Worm (Caenorhabditis elegans) whole organism, L4 larva: ENCODE results near the gene F38A1.9.

ENCODE experiments used
- D1046.2 ChIP-seq: fragments of 200-800 bp; sonication (Bioruptor generic); IDR thresholded peaks from 2 replicates; pipeline ENCODE4 v1.3.6; 2022; ENCODE audit warnings: missing genetic modification characterization, missing compliant biosample characterization
- F37D6.2 ChIP-seq: sonication (generic microtip); optimal IDR thresholded peaks from 2 replicates; lab custom pipeline; 2016; ENCODE audit warnings: mild to moderate bottlenecking, missing genetic modification characterization, missing compliant biosample characterization
- T20F7.1 ChIP-seq: fragments of 200-800 bp; sonication (Bioruptor generic); optimal IDR thresholded peaks from 2 replicates; lab custom pipeline; 2018; ENCODE audit warnings: mild to moderate bottlenecking, missing genetic modification characterization, missing compliant biosample characterization
- Y105C5A.15 ChIP-seq: fragments of 200-800 bp; sonication (Bioruptor generic); IDR thresholded peaks from 2 replicates; pipeline ENCODE4 v1.3.6; 2022; ENCODE audit warnings: missing genetic modification characterization, missing compliant biosample characterization
- Y75B8A.6 ChIP-seq: fragments of 200-800 bp; sonication (Bioruptor generic); IDR thresholded peaks from 2 replicates; pipeline ENCODE4 v1.3.6; 2022; ENCODE audit warnings: missing genetic modification reagents, missing genetic modification characterization, missing compliant biosample characterization
- ZK546.5 ChIP-seq, 2 experiments: sonication (generic microtip); optimal IDR thresholded peaks; 2 replicates each; lab custom pipeline; 2017; ENCODE audit warnings: missing biosample characterization in 2 of 2, missing genetic modification characterization in 2 of 2
- aly-2 ChIP-seq: sonication (generic microtip); optimal IDR thresholded peaks from 2 replicates; lab custom pipeline; 2018; ENCODE audit warnings: missing biosample characterization, missing genetic modification characterization
- arid-1 ChIP-seq: fragments of 200-800 bp; sonication (Bioruptor generic); conservative IDR thresholded peaks from 2 replicates; pipeline ENCODE4 v1.3.6; 2022; ENCODE audit warnings: missing genetic modification reagents, missing genetic modification characterization, missing compliant biosample characterization
- ceh-62 ChIP-seq: sonication (generic microtip); optimal IDR thresholded peaks from 2 replicates; lab custom pipeline; 2017; ENCODE audit warnings: missing biosample characterization, missing genetic modification characterization
- daf-12 ChIP-seq: fragments of 150-350 bp; optimal IDR thresholded peaks from 2 replicates; lab custom pipeline; 2014; ENCODE audit warnings: missing biosample characterization, missing genetic modification reagents, missing genetic modification characterization
- daf-16 ChIP-seq, 3 experiments: sonication (generic microtip); optimal IDR thresholded peaks; 2 replicates each; lab custom pipeline; 2016 to 2017; ENCODE audit warnings: missing genetic modification characterization in 3 of 3, missing genetic modification reagents in 3 of 3, mild to moderate bottlenecking in 2 of 3, missing compliant biosample characterization in 2 of 3, missing biosample characterization in 1 of 3, moderate library complexity in 1 of 3
- dmd-6 ChIP-seq: fragments of 200-800 bp; sonication (Bioruptor generic); IDR thresholded peaks from 2 replicates; pipeline ENCODE4 v1.3.6; 2022; ENCODE audit warnings: missing genetic modification reagents, missing genetic modification characterization, missing compliant biosample characterization
- dve-1 ChIP-seq: sonication (generic microtip); optimal IDR thresholded peaks from 2 replicates; lab custom pipeline; 2017; ENCODE audit warnings: antibody characterized with exemption, mild to moderate bottlenecking, missing genetic modification characterization, missing compliant biosample characterization; ENCODE audit not compliant: insufficient read depth
- hlh-11 ChIP-seq: fragments of 200-800 bp; sonication (Bioruptor generic); optimal IDR thresholded peaks from 2 replicates; lab custom pipeline; 2018; ENCODE audit warnings: mild to moderate bottlenecking, missing genetic modification characterization, missing compliant biosample characterization
- hlh-30 ChIP-seq: sonication (generic microtip); optimal IDR thresholded peaks from 2 replicates; lab custom pipeline; 2017; ENCODE audit warnings: antibody characterized with exemption, mild to moderate bottlenecking, missing genetic modification characterization, missing compliant biosample characterization; ENCODE audit not compliant: insufficient read depth
- hmg-1.1 ChIP-seq: fragments of 200-800 bp; sonication (Bioruptor generic); IDR thresholded peaks from 2 replicates; pipeline ENCODE4 v1.3.6; 2022; ENCODE audit warnings: missing genetic modification reagents, missing genetic modification characterization, missing compliant biosample characterization
- jun-1 ChIP-seq: fragments of 150-350 bp; optimal IDR thresholded peaks from 2 replicates; lab custom pipeline; 2014; ENCODE audit warnings: missing biosample characterization, missing genetic modification reagents, missing genetic modification characterization
- lin-1 ChIP-seq: fragments of 200-800 bp; sonication (Bioruptor generic); IDR thresholded peaks from 2 replicates; pipeline ENCODE4 v1.3.6; 2022; ENCODE audit warnings: missing genetic modification reagents, missing genetic modification characterization, missing compliant biosample characterization
- lin-29 ChIP-seq: fragments of 200-800 bp; sonication (Bioruptor generic); IDR thresholded peaks from 2 replicates; pipeline ENCODE4 v1.3.6; 2022; ENCODE audit warnings: missing genetic modification reagents, missing genetic modification characterization, missing compliant biosample characterization
- lin-38 ChIP-seq: fragments of 200-800 bp; sonication (Bioruptor generic); IDR thresholded peaks from 2 replicates; pipeline ENCODE4 v1.3.6; 2022; ENCODE audit warnings: missing genetic modification reagents, missing genetic modification characterization, missing compliant biosample characterization
- lsy-2 ChIP-seq, 2 experiments: fragments of 150-350 bp in 1 of 2; sonication (generic microtip) in 1 of 2; optimal IDR thresholded peaks; 2 replicates each; lab custom pipeline; 2014 to 2017; ENCODE audit warnings: missing biosample characterization in 2 of 2, missing genetic modification characterization in 2 of 2
- mes-2 ChIP-seq: sonication (generic microtip); optimal IDR thresholded peaks from 2 replicates; lab custom pipeline; 2016; ENCODE audit warnings: missing genotype, mild to moderate bottlenecking, missing genetic modification characterization, missing compliant biosample characterization; ENCODE audit not compliant: poor library complexity, severe bottlenecking
- nhr-28 ChIP-seq: fragments of 150-350 bp; optimal IDR thresholded peaks from 2 replicates; lab custom pipeline; 2014; ENCODE audit warnings: missing biosample characterization, missing genetic modification characterization
- nhr-48 ChIP-seq: sonication (generic microtip); optimal IDR thresholded peaks from 2 replicates; lab custom pipeline; 2016; ENCODE audit warnings: mild to moderate bottlenecking, missing genetic modification characterization, missing compliant biosample characterization
- nhr-6 ChIP-seq: fragments of 150-350 bp; optimal IDR thresholded peaks from 2 replicates; lab custom pipeline; 2014; ENCODE audit warnings: missing biosample characterization, missing genetic modification characterization
- nhr-77 ChIP-seq: fragments of 150-350 bp; optimal IDR thresholded peaks from 2 replicates; lab custom pipeline; 2014; ENCODE audit warnings: missing biosample characterization, missing genetic modification characterization
- php-3 ChIP-seq: fragments of 200-800 bp; sonication (Bioruptor generic); IDR thresholded peaks from 2 replicates; pipeline ENCODE4 v1.3.6; 2022; ENCODE audit warnings: missing genetic modification reagents, missing genetic modification characterization, missing compliant biosample characterization
- pqm-1 ChIP-seq: sonication (generic microtip); optimal IDR thresholded peaks from 2 replicates; lab custom pipeline; 2017; ENCODE audit warnings: missing biosample characterization, missing genetic modification characterization
- unc-39 ChIP-seq: sonication (generic microtip); optimal IDR thresholded peaks from 2 replicates; lab custom pipeline; 2017; ENCODE audit warnings: missing biosample characterization, missing genetic modification characterization
- unc-62 ChIP-seq, 3 experiments: fragments of 150-350 bp in 1 of 3; sonication (generic microtip); optimal IDR thresholded peaks in 2 of 3; peaks in 1 of 3; 1 replicate in 1 of 3; 2 replicates in 2 of 3; lab custom pipeline; 2014 to 2017; ENCODE audit warnings: missing biosample characterization in 3 of 3, missing genetic modification characterization in 3 of 3, missing genetic modification reagents in 3 of 3, missing genotype in 1 of 3
- vab-7 ChIP-seq: fragments of 200-800 bp; sonication (Bioruptor generic); IDR thresholded peaks from 2 replicates; pipeline ENCODE4 v1.3.6; 2022; ENCODE audit warnings: missing genetic modification reagents, missing genetic modification characterization, missing compliant biosample characterization
- zfp-2 ChIP-seq: sonication (generic microtip); optimal IDR thresholded peaks from 2 replicates; lab custom pipeline; 2016; ENCODE audit warnings: mild to moderate bottlenecking, missing genetic modification characterization, missing compliant biosample characterization
- zip-11 ChIP-seq: fragments of 200-800 bp; sonication (Bioruptor generic); IDR thresholded peaks from 2 replicates; pipeline ENCODE4 v1.3.6; 2022; ENCODE audit warnings: missing genetic modification characterization, missing compliant biosample characterization

Gene F38A1.9

DNA sequence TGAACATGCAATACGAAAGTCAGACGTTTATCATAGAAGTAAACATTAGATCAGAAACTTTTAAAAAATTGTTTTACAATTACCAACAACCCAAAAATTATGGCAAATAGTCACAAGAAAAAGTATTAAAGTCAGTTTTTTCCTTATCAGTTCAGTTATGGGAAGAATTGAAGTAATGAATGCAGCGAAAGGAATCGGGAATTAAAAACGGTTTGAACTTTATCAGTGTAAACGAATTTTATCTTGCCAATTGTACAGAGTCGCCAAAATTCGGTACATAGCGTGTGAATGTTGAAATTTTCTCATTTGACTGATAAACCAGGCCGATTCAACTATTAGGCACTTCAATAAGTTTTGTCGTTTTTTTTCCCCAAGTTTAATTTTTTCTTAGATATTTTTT lies 21.0 kb upstream of the F38A1.9 start (continued):
- TF ChIP-seq aly-2 (tag; lab: Kevin White, UChicago) (no peak), nhr-77 (tag; lab: Kevin White, UChicago) (peak; percentile 73), nhr-6 (tag; lab: Kevin White, UChicago) (no peak), T20F7.1 (GFP tag; lab: Kevin White, UChicago) (no peak), daf-16 (GFP tag; optimal IDR thresholded peaks at IDR 0.05; lab: Kevin White, UChicago) (no peak), daf-16 (tag; optimal IDR thresholded peaks at IDR 0.05; lab: Kevin White, UChicago) (peak; percentile 71), lin-29 (no peak), daf-12 (tag; lab: Kevin White, UChicago) (no peak), ceh-62 (no peak), lin-38 (GFP tag; lab: Robert Waterston, UW) (no peak), unc-39 (tag; lab: Kevin White, UChicago) (no peak), nhr-48 (no peak), hmg-1.1 (GFP tag; lab: Robert Waterston, UW) (no peak), pqm-1 (tag; lab: Kevin White, UChicago) (peak; percentile 98), ZK546.5 (tag; optimal IDR thresholded peaks at IDR 0.05; lab: Kevin White, UChicago) (no peak), arid-1 (GFP tag; lab: Robert Waterston, UW) (no peak)

DNA sequence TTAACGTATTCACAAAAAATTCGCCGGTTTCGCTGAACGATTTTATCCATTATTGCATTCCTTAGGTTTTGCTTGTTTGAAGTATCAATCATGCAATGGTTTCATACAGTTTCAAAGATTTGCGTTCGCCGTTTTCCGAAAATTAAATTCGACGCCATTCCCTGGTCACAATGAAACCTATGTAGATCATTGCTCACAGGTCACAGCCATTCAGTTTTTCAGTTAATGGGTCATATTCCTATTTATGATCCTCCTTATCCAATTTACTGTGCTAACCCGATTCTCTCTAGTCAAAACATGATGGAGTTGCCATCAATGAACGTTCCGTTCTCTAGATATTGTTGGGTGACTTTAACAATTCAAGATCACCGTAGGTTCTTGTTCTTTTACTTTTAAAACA lies 19.8 kb upstream of the F38A1.9 start, which contains the start of gene F38A1.13:
Gene F38A1.13 (plus strand): TSS at position 301 of the 400 bp plus-strand sequence.
- TF ChIP-seq php-3 (GFP tag; lab: Robert Waterston, UW) (no peak), Y105C5A.15 (GFP tag; lab: Robert Waterston, UW) (no peak), lsy-2 (tag; optimal IDR thresholded peaks at IDR 0.05; lab: Kevin White, UChicago) (no peak), daf-12 (tag; lab: Kevin White, UChicago) (no peak), hlh-11 (tag; lab: Kevin White, UChicago) (no peak), hlh-30 (tag; lab: Kevin White, UChicago) (no peak), jun-1 (tag; lab: Kevin White, UChicago) (no peak), Y75B8A.6 (GFP tag; lab: Robert Waterston, UW) (no peak), lin-1 (no peak), F37D6.2 (no peak), dve-1 (tag; lab: Kevin White, UChicago) (no peak), nhr-48 (no peak), pqm-1 (tag; lab: Kevin White, UChicago) (no peak), vab-7 (no peak)

DNA sequence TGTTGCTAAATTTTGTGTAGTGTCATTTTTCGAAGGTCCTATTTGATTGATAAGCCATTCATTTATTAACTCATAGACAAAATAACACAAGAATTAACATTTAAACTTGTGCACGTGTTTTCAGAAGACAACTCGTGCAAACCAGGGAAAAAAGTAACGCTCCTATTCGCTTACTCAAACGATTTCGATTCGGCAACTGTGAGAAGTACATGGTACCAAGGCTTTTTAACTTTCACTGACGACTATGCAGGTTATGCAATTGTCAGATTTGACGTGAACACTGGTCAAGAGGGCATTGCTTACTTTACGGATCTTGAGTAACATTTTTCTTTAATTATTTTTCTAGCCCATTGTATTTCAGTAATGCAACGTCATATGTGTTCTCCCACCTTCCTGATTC lies 16.8 kb upstream of the F38A1.9 start:
- TF ChIP-seq unc-62 (GFP tag; optimal IDR thresholded peaks at IDR 0.05 in 1 of 2; lab: Kevin White, UChicago) (peak in 1 of 2 experiments; percentile 97), unc-62 (tag; optimal IDR thresholded peaks at IDR 0.05; lab: Kevin White, UChicago) (no peak), D1046.2 (GFP tag; lab: Robert Waterston, UW) (no peak)
- TF ChIP-seq, all 104 proteins: peak for 1

- TF ChIP-seq zfp-2 (tag; lab: Kevin White, UChicago) (no peak), unc-62 (GFP tag; optimal IDR thresholded peaks at IDR 0.05 in 1 of 2; lab: Kevin White, UChicago) (peak in 1 of 2 experiments; percentile 15), unc-62 (tag; optimal IDR thresholded peaks at IDR 0.05; lab: Kevin White, UChicago) (no peak), pqm-1 (tag; lab: Kevin White, UChicago) (peak; percentile 25), zip-11 (no peak), nhr-28 (tag; lab: Kevin White, UChicago) (peak; percentile 20), dmd-6 (GFP tag; lab: Robert Waterston, UW) (0 out of 2 replicates have a peak, but pooled peaks have one; percentile 25), mes-2 (tag; lab: Kevin White, UChicago) (no peak)
- TF ChIP-seq, all 104 proteins: peak for 4
Measured at ce11 chrIV:1261024-1261423, 15.9 kb upstream of the F38A1.9 start, which contains the start of gene clec-169. TSS of gene clec-169 (plus strand) at chrIV:1261324.
